Fruit fly (Drosophila melanogaster) whole organism, embryonic: ENCODE measurements around the gene bbg.

ENCODE experiments used
- ATbp ChIP-seq: fragments of 200-800 bp; sonication (Bioruptor generic); optimal IDR thresholded peaks from 2 replicates; lab custom pipeline; 2017; ENCODE audit warnings: missing biosample characterization, mild to moderate bottlenecking, missing genetic modification characterization, missing genetic modification reagents
- CG10267 ChIP-seq: fragments of 200-800 bp; sonication (Bioruptor generic); optimal IDR thresholded peaks from 2 replicates; lab custom pipeline; 2018; ENCODE audit warnings: missing biosample characterization, mild to moderate bottlenecking, missing genetic modification characterization, moderate library complexity
- CG10431 ChIP-seq: fragments of 200-800 bp; sonication (Bioruptor generic); optimal IDR thresholded peaks from 3 replicates; lab custom pipeline; 2018; ENCODE audit warnings: missing biosample characterization, mild to moderate bottlenecking, missing genetic modification characterization
- CG10654 ChIP-seq: fragments of 200-800 bp; sonication (Bioruptor generic); optimal IDR thresholded peaks from 2 replicates; lab custom pipeline; 2016; ENCODE audit warnings: missing biosample characterization, missing genetic modification characterization
- CG12236 ChIP-seq: fragments of 200-800 bp; sonication (Bioruptor generic); optimal IDR thresholded peaks from 2 replicates; lab custom pipeline; 2016; ENCODE audit warnings: missing biosample characterization, missing genetic modification characterization
- CG12391 ChIP-seq: fragments of 200-800 bp; sonication (Bioruptor generic); optimal IDR thresholded peaks from 3 replicates; lab custom pipeline; 2018; ENCODE audit warnings: missing biosample characterization, mild to moderate bottlenecking, missing genetic modification characterization, moderate library complexity
- CG14050 ChIP-seq: fragments of 200-800 bp; sonication (Bioruptor generic); IDR thresholded peaks from 3 replicates; pipeline ENCODE4 v1.3.6; 2022; ENCODE audit warnings: missing biosample characterization, missing genetic modification characterization
- CG16863 ChIP-seq: fragments of 200-800 bp; sonication (Bioruptor generic); optimal IDR thresholded peaks from 3 replicates; lab custom pipeline; 2016; ENCODE audit warnings: missing biosample characterization, missing genetic modification characterization
- CG17361 ChIP-seq: fragments of 200-800 bp; sonication (Bioruptor generic); IDR thresholded peaks from 3 replicates; pipeline ENCODE4 v1.3.6; 2022; ENCODE audit warnings: missing biosample characterization, missing genetic modification characterization
- CG17802 ChIP-seq: fragments of 200-800 bp; sonication (Bioruptor generic); optimal IDR thresholded peaks from 2 replicates; lab custom pipeline; 2018; ENCODE audit warnings: missing biosample characterization, mild to moderate bottlenecking, missing genetic modification characterization, moderate library complexity
- CG18262 ChIP-seq: fragments of 200-800 bp; optimal IDR thresholded peaks from 3 replicates; lab custom pipeline; 2019; ENCODE audit warnings: missing biosample characterization, mild to moderate bottlenecking, missing genetic modification characterization, moderate library complexity
- CG2889 ChIP-seq: fragments of 200-800 bp; sonication (Bioruptor generic); IDR thresholded peaks from 3 replicates; pipeline ENCODE4 v1.3.6; 2022; ENCODE audit warnings: missing biosample characterization, missing genetic modification characterization
- CG30403 ChIP-seq: fragments of 200-800 bp; sonication (Bioruptor generic); optimal IDR thresholded peaks from 3 replicates; lab custom pipeline; 2016; ENCODE audit warnings: missing biosample characterization, missing genetic modification characterization
- CG33213 ChIP-seq: fragments of 200-800 bp; sonication (Bioruptor generic); optimal IDR thresholded peaks from 3 replicates; lab custom pipeline; 2016; ENCODE audit warnings: missing biosample characterization, missing genetic modification characterization
- CG33557 ChIP-seq: fragments of 200-800 bp; sonication (Bioruptor generic); optimal IDR thresholded peaks from 2 replicates; lab custom pipeline; 2019; ENCODE audit warnings: missing biosample characterization, mild to moderate bottlenecking, missing genetic modification characterization, moderate library complexity
- CG3995 ChIP-seq: fragments of 200-800 bp; sonication (Bioruptor generic); optimal IDR thresholded peaks from 3 replicates; lab custom pipeline; 2016; ENCODE audit warnings: missing biosample characterization, missing genetic modification characterization
- CG6854 ChIP-seq: fragments of 200-800 bp; sonication (Bioruptor generic); optimal IDR thresholded peaks from 3 replicates; lab custom pipeline; 2017; ENCODE audit warnings: missing biosample characterization, mild to moderate bottlenecking, missing genetic modification characterization
- CG7928 ChIP-seq: fragments of 200-800 bp; sonication (Bioruptor generic); optimal IDR thresholded peaks from 2 replicates; lab custom pipeline; 2017; ENCODE audit warnings: missing biosample characterization, mild to moderate bottlenecking, missing genetic modification characterization
- CG8281 ChIP-seq: fragments of 200-800 bp; sonication (Bioruptor generic); optimal IDR thresholded peaks from 2 replicates; lab custom pipeline; 2018; ENCODE audit warnings: missing biosample characterization, mild to moderate bottlenecking, missing genetic modification characterization, moderate library complexity
- CG8290 ChIP-seq, 3 experiments: fragments of 200-800 bp; sonication (Bioruptor generic); optimal IDR thresholded peaks; 2 replicates each; lab custom pipeline; 2016 to 2019; ENCODE audit warnings: missing biosample characterization in 3 of 3, missing genetic modification characterization in 3 of 3, mild to moderate bottlenecking in 2 of 3, moderate library complexity in 1 of 3
- CG8359 ChIP-seq: fragments of 200-800 bp; sonication (Bioruptor generic); optimal IDR thresholded peaks from 2 replicates; lab custom pipeline; 2017; ENCODE audit warnings: missing biosample characterization, mild to moderate bottlenecking, missing genetic modification characterization, borderline replicate concordance
- CG9727 ChIP-seq: fragments of 200-800 bp; sonication (Bioruptor generic); optimal IDR thresholded peaks from 3 replicates; lab custom pipeline; 2017; ENCODE audit warnings: missing biosample characterization, mild to moderate bottlenecking, missing genetic modification characterization
- D19A ChIP-seq: fragments of 200-800 bp; optimal IDR thresholded peaks from 3 replicates; lab custom pipeline; 2019; ENCODE audit warnings: missing biosample characterization, mild to moderate bottlenecking, missing genetic modification characterization, moderate library complexity
- Doc3 ChIP-seq: fragments of 200-800 bp; sonication (Bioruptor generic); IDR thresholded peaks from 3 replicates; pipeline ENCODE4 v1.3.6; 2022; ENCODE audit warnings: missing biosample characterization, missing genetic modification characterization; ENCODE audit not compliant: partially characterized antibody
- HmgD ChIP-seq: fragments of 200-800 bp; sonication (Bioruptor generic); optimal IDR thresholded peaks from 3 replicates; lab custom pipeline; 2016; ENCODE audit warnings: missing biosample characterization, missing genetic modification characterization
- Kr ChIP-seq: fragments of 200-800 bp; sonication (Bioruptor generic); optimal IDR thresholded peaks from 2 replicates; lab custom pipeline; 2017; ENCODE audit warnings: missing biosample characterization, mild to moderate bottlenecking, missing genetic modification characterization
- Med ChIP-seq: fragments of 200-800 bp; sonication (Bioruptor generic); peaks from one replicate; lab custom pipeline; 2016; ENCODE audit warnings: missing biosample characterization, missing genetic modification characterization, mild to moderate bottlenecking, inconsistent platforms, moderate library complexity
- Meics ChIP-seq: fragments of 200-800 bp; sonication (Bioruptor generic); optimal IDR thresholded peaks from 2 replicates; lab custom pipeline; 2017; ENCODE audit warnings: missing biosample characterization, mild to moderate bottlenecking, missing genetic modification characterization
- Ravus ChIP-seq: fragments of 200-800 bp; sonication (Bioruptor generic); IDR thresholded peaks from 2 replicates; pipeline ENCODE4 v1.3.6; 2022; ENCODE audit warnings: missing biosample characterization, missing genetic modification characterization
- Ssrp ChIP-seq: fragments of 200-800 bp; sonication (Bioruptor generic); optimal IDR thresholded peaks from 2 replicates; lab custom pipeline; 2018; ENCODE audit warnings: missing biosample characterization, mild to moderate bottlenecking, missing genetic modification characterization, moderate library complexity
- az2 ChIP-seq: fragments of 200-800 bp; sonication (Bioruptor generic); optimal IDR thresholded peaks from 3 replicates; lab custom pipeline; 2016; ENCODE audit warnings: missing biosample characterization, missing genetic modification characterization
- bsh ChIP-seq, 2 experiments: fragments of 200-800 bp; sonication (Bioruptor generic); optimal IDR thresholded peaks; 2 replicates each; lab custom pipeline; 2017 to 2018; ENCODE audit warnings: mild to moderate bottlenecking in 2 of 2, missing biosample characterization in 2 of 2, missing genetic modification characterization in 2 of 2, moderate library complexity in 1 of 2
- cg ChIP-seq: fragments of 200-800 bp; sonication (Bioruptor generic); optimal IDR thresholded peaks from 3 replicates; lab custom pipeline; 2019; ENCODE audit warnings: missing biosample characterization, mild to moderate bottlenecking, missing genetic modification characterization, moderate library complexity
- chinmo ChIP-seq: fragments of 200-800 bp; sonication (Bioruptor generic); IDR thresholded peaks from 4 replicates; pipeline ENCODE4 v1.3.6; 2022; ENCODE audit warnings: missing biosample characterization, missing genetic modification characterization; ENCODE audit not compliant: partially characterized antibody
- dati ChIP-seq: fragments of 200-800 bp; sonication (Bioruptor generic); IDR thresholded peaks from 2 replicates; pipeline ENCODE4 v1.3.6; 2022; ENCODE audit warnings: missing biosample characterization, missing genetic modification characterization
- dpn ChIP-seq, 2 experiments: fragments of 200-800 bp; sonication (Bioruptor generic); optimal IDR thresholded peaks; 3 replicates each; lab custom pipeline; 2016; ENCODE audit warnings: missing biosample characterization in 2 of 2, missing genetic modification characterization in 2 of 2
- fd102C ChIP-seq: fragments of 200-800 bp; sonication (Bioruptor generic); optimal IDR thresholded peaks from 2 replicates; lab custom pipeline; 2018; ENCODE audit warnings: missing biosample characterization, mild to moderate bottlenecking, missing genetic modification characterization, moderate library complexity
- fd96Cb ChIP-seq: fragments of 200-800 bp; sonication (Bioruptor generic); optimal IDR thresholded peaks from 2 replicates; lab custom pipeline; 2018; ENCODE audit warnings: missing biosample characterization, mild to moderate bottlenecking, missing genetic modification characterization, moderate library complexity
- gfzf ChIP-seq: fragments of 200-800 bp; sonication (Bioruptor generic); optimal IDR thresholded peaks from 2 replicates; lab custom pipeline; 2016; ENCODE audit warnings: missing biosample characterization, mild to moderate bottlenecking, missing genetic modification characterization, moderate library complexity
- jumu ChIP-seq: fragments of 200-800 bp; sonication (Bioruptor generic); optimal IDR thresholded peaks from 3 replicates; lab custom pipeline; 2016; ENCODE audit warnings: missing biosample characterization, missing genetic modification characterization
- lola ChIP-seq, 3 experiments: fragments of >200 bp in 2 of 3; fragments of 200-800 bp in 1 of 3; sonication (Bioruptor generic) in 1 of 3; optimal IDR thresholded peaks; 2 replicates each; lab custom pipeline; 2017 to 2019; ENCODE audit warnings: missing biosample characterization in 3 of 3, missing genetic modification characterization in 3 of 3, mild to moderate bottlenecking in 1 of 3, moderate library complexity in 1 of 3
- mirr ChIP-seq: fragments of 200-800 bp; sonication (Bioruptor generic); optimal IDR thresholded peaks from 3 replicates; lab custom pipeline; 2018; ENCODE audit warnings: missing biosample characterization, mild to moderate bottlenecking, missing genetic modification characterization
- repo ChIP-seq: fragments of 200-800 bp; sonication (Bioruptor generic); optimal IDR thresholded peaks from 2 replicates; lab custom pipeline; 2016; ENCODE audit warnings: missing biosample characterization, missing genetic modification characterization
- sd ChIP-seq: fragments of 200-800 bp; sonication (Bioruptor generic); optimal IDR thresholded peaks from 3 replicates; lab custom pipeline; 2018; ENCODE audit warnings: missing biosample characterization, mild to moderate bottlenecking, missing genetic modification characterization, moderate library complexity
- sna ChIP-seq: fragments of 200-800 bp; sonication (Bioruptor generic); IDR thresholded peaks from 2 replicates; pipeline ENCODE4 v1.3.6; 2022; ENCODE audit warnings: missing biosample characterization, missing genetic modification characterization; ENCODE audit not compliant: partially characterized antibody
- tio ChIP-seq: fragments of 200-800 bp; sonication (Bioruptor generic); optimal IDR thresholded peaks from 2 replicates; lab custom pipeline; 2017; ENCODE audit warnings: missing biosample characterization, missing genetic modification characterization, inconsistent platforms
- tna ChIP-seq: fragments of 200-800 bp; sonication (Bioruptor generic); IDR thresholded peaks from 2 replicates; pipeline ENCODE4 v1.3.6; 2022; ENCODE audit warnings: missing biosample characterization, missing genetic modification characterization; ENCODE audit not compliant: partially characterized antibody
- zfh1 ChIP-seq: fragments of 200-800 bp; sonication (Bioruptor generic); IDR thresholded peaks from 3 replicates; pipeline ENCODE4 v1.3.6; 2022; ENCODE audit warnings: missing biosample characterization, missing genetic modification characterization

bbg gene

dm6 chr3L:14534619-14535018, 1.5 kb downstream of the bbg start (continued):
- no peak for TF ChIP-seq lola (GFP tag; optimal IDR thresholded peaks at IDR 0.05; lab: Kevin White, UChicago)
- TF ChIP-seq CG8290 (GFP tag; optimal IDR thresholded peaks at IDR 0.05; lab: Kevin White, UChicago) = no peak
- no peak for TF ChIP-seq CG8290 (tag; optimal IDR thresholded peaks at IDR 0.05; lab: Kevin White, UChicago)
- no peak for TF ChIP-seq Doc3 (GFP tag; lab: Robert Waterston, UW)
- TF ChIP-seq dati (GFP tag; lab: Robert Waterston, UW) = no peak
- no peak for TF ChIP-seq CG3995 (GFP tag; lab: Kevin White, UChicago)
- no peak for TF ChIP-seq CG33213 (GFP tag; lab: Kevin White, UChicago)
- no peak for TF ChIP-seq tna
- no peak for TF ChIP-seq CG12236 (GFP tag; lab: Kevin White, UChicago)
- TF ChIP-seq CG33557 (GFP tag; lab: Kevin White, UChicago) = no peak
- no peak for TF ChIP-seq fd102C (GFP tag; lab: Kevin White, UChicago)
- no peak for TF ChIP-seq CG6854 (GFP tag; lab: Kevin White, UChicago)
- no peak for TF ChIP-seq CG10654 (GFP tag; lab: Kevin White, UChicago)
- TF ChIP-seq CG9727 (GFP tag; lab: Kevin White, UChicago) = no peak
- no peak for TF ChIP-seq CG17802 (tag; lab: Kevin White, UChicago)
- no peak for TF ChIP-seq repo (GFP tag; lab: Kevin White, UChicago)
- no peak for TF ChIP-seq sna
- TF ChIP-seq Meics (GFP tag; lab: Kevin White, UChicago) = no peak
- peak in 1 of 2 experiments; percentile 54 for TF ChIP-seq bsh (GFP tag; optimal IDR thresholded peaks at IDR 0.05; lab: Kevin White, UChicago)
- TF ChIP-seq dpn (GFP tag; optimal IDR thresholded peaks at IDR 0.05; lab: Kevin White, UChicago) = no peak
- TF ChIP-seq HmgD (GFP tag; lab: Kevin White, UChicago) = no peak
- no peak for TF ChIP-seq CG8359 (GFP tag; lab: Kevin White, UChicago)
- no peak for TF ChIP-seq Kr
- no peak for TF ChIP-seq cg (GFP tag; lab: Kevin White, UChicago)
- no peak for TF ChIP-seq CG10431

- TF ChIP-seq gfzf (GFP tag; lab: Kevin White, UChicago) (no peak), chinmo (GFP tag; lab: Robert Waterston, UW) (peak; percentile 80; the same call in 1 of the 4 replicates), sd (peak; percentile 62)
- TF ChIP-seq, all 482 proteins: peak for 2
Measured at dm6 chr3L:14533110-14533509, 3.0 kb downstream of the bbg start.

dm6 chr3L:14531802-14532201, 4.3 kb downstream of the bbg start:
- TF ChIP-seq CG8281 (no peak), Med (GFP tag; lab: Kevin White, UChicago) (no peak), CG30403 (GFP tag; lab: Kevin White, UChicago) (peak; percentile 39), CG12391 (tag; lab: Kevin White, UChicago) (peak; percentile 32), ATbp (GFP tag; lab: Kevin White, UChicago) (no peak), zfh1 (GFP tag; lab: Robert Waterston, UW) (no peak), CG7928 (GFP tag; lab: Kevin White, UChicago) (no peak), CG14050 (no peak), tio (GFP tag; lab: Kevin White, UChicago) (peak; percentile 1), mirr (no peak), CG16863 (GFP tag; lab: Kevin White, UChicago) (no peak), CG10267 (tag; lab: Kevin White, UChicago) (peak; percentile 7), Ssrp (peak; percentile 19), D19A (tag; lab: Kevin White, UChicago) (peak; percentile 52), CG18262 (peak; percentile 47), az2 (GFP tag; lab: Kevin White, UChicago) (peak; percentile 22), Ravus (GFP tag; lab: Robert Waterston, UW) (no peak), CG2889 (no peak), fd96Cb (tag; lab: Kevin White, UChicago) (no peak), jumu (GFP tag; lab: Kevin White, UChicago) (no peak), Meics (GFP tag; lab: Kevin White, UChicago) (peak; percentile 7), CG17361 (peak; percentile 42; the same call in 1 of the 3 replicates)
